Fruit fly (Drosophila melanogaster) whole organism, embryonic: ENCODE data around the gene CG13454.

Source experiments
- Bdp1 ChIP-seq: fragments of 200-800 bp; sonication (Bioruptor generic); optimal IDR thresholded peaks from 3 replicates; lab custom pipeline; 2016; ENCODE audit warnings: missing biosample characterization, missing genetic modification characterization
- CG10431 ChIP-seq: fragments of 200-800 bp; sonication (Bioruptor generic); optimal IDR thresholded peaks from 3 replicates; lab custom pipeline; 2018; ENCODE audit warnings: missing biosample characterization, mild to moderate bottlenecking, missing genetic modification characterization
- CG11085 ChIP-seq: fragments of 200-800 bp; sonication (Bioruptor generic); IDR thresholded peaks from 2 replicates; pipeline ENCODE4 v1.3.6; 2022; ENCODE audit warnings: missing biosample characterization, missing genetic modification characterization
- CG13123 ChIP-seq: fragments of 200-800 bp; sonication (Bioruptor generic); optimal IDR thresholded peaks from 2 replicates; lab custom pipeline; 2016; ENCODE audit warnings: missing biosample characterization, missing genetic modification characterization
- CG13296 ChIP-seq: fragments of 200-800 bp; sonication (Bioruptor generic); optimal IDR thresholded peaks from 3 replicates; lab custom pipeline; 2018; ENCODE audit warnings: missing biosample characterization, mild to moderate bottlenecking, missing genetic modification characterization
- CG13894 ChIP-seq: fragments of 200-800 bp; sonication (Bioruptor generic); optimal IDR thresholded peaks from 3 replicates; lab custom pipeline; 2018; ENCODE audit warnings: missing biosample characterization, mild to moderate bottlenecking, missing genetic modification characterization, moderate library complexity
- CG14441 ChIP-seq: fragments of 200-800 bp; sonication (Bioruptor generic); IDR thresholded peaks from 2 replicates; pipeline ENCODE4 v1.3.6; 2022; ENCODE audit warnings: missing biosample characterization, missing genetic modification characterization
- CG1603 ChIP-seq: fragments of 200-800 bp; sonication (Bioruptor generic); optimal IDR thresholded peaks from 2 replicates; lab custom pipeline; 2019; ENCODE audit warnings: missing biosample characterization, mild to moderate bottlenecking, missing genetic modification characterization, moderate library complexity
- CG1647 ChIP-seq: fragments of 200-800 bp; sonication (Bioruptor generic); optimal IDR thresholded peaks from 3 replicates; lab custom pipeline; 2016; ENCODE audit warnings: missing biosample characterization, missing genetic modification characterization
- CG17829 ChIP-seq: fragments of 200-800 bp; optimal IDR thresholded peaks from 2 replicates; lab custom pipeline; 2019; ENCODE audit warnings: missing biosample characterization, mild to moderate bottlenecking, missing genetic modification characterization, moderate library complexity
- CG2199 ChIP-seq: fragments of 200-800 bp; sonication (Bioruptor generic); IDR thresholded peaks from 3 replicates; pipeline ENCODE4 v1.3.6; 2022; ENCODE audit warnings: missing biosample characterization, missing genetic modification characterization
- CG2678 ChIP-seq: fragments of 200-800 bp; sonication (Bioruptor generic); optimal IDR thresholded peaks from 3 replicates; lab custom pipeline; 2019; ENCODE audit warnings: missing biosample characterization, mild to moderate bottlenecking, missing genetic modification characterization, moderate library complexity
- CG30403 ChIP-seq: fragments of 200-800 bp; sonication (Bioruptor generic); optimal IDR thresholded peaks from 3 replicates; lab custom pipeline; 2016; ENCODE audit warnings: missing biosample characterization, missing genetic modification characterization
- CG31224 ChIP-seq: fragments of 200-800 bp; sonication (Bioruptor generic); IDR thresholded peaks from 2 replicates; pipeline ENCODE4 v1.3.6; 2022; ENCODE audit warnings: missing biosample characterization, missing genetic modification characterization
- CG34422 ChIP-seq: fragments of 200-800 bp; sonication (Bioruptor generic); IDR thresholded peaks from 3 replicates; pipeline ENCODE4 v1.3.6; 2022; ENCODE audit warnings: missing biosample characterization, missing genetic modification characterization
- CG4404 ChIP-seq: fragments of 200-800 bp; sonication (Bioruptor generic); IDR thresholded peaks from 2 replicates; pipeline ENCODE4 v1.3.6; 2022; ENCODE audit warnings: missing biosample characterization, missing genetic modification characterization
- CG6254 ChIP-seq: fragments of 200-800 bp; sonication (Bioruptor generic); optimal IDR thresholded peaks from 3 replicates; lab custom pipeline; 2017; ENCODE audit warnings: mild to moderate bottlenecking, missing biosample characterization, missing genetic modification reagents, missing genetic modification characterization
- CG8359 ChIP-seq: fragments of 200-800 bp; sonication (Bioruptor generic); optimal IDR thresholded peaks from 2 replicates; lab custom pipeline; 2017; ENCODE audit warnings: missing biosample characterization, mild to moderate bottlenecking, missing genetic modification characterization, borderline replicate concordance
- CTCF ChIP-seq: fragments of 200-800 bp; sonication (Bioruptor generic); optimal IDR thresholded peaks from 2 replicates; lab custom pipeline; 2017; ENCODE audit warnings: missing biosample characterization, mild to moderate bottlenecking, missing genetic modification characterization, moderate library complexity
- Dek ChIP-seq: fragments of 200-800 bp; sonication (Bioruptor generic); optimal IDR thresholded peaks from 3 replicates; lab custom pipeline; 2019; ENCODE audit warnings: missing biosample characterization, mild to moderate bottlenecking, missing genetic modification characterization, moderate library complexity
- Dfd ChIP-seq, 2 experiments: fragments of >200 bp; optimal IDR thresholded peaks; 2 replicates each; lab custom pipeline; 2017; ENCODE audit warnings: missing biosample characterization in 2 of 2, missing genetic modification characterization in 2 of 2
- Gug ChIP-seq: fragments of 200-800 bp; sonication (Bioruptor generic); IDR thresholded peaks from 4 replicates; pipeline ENCODE4 v1.3.6; 2022; ENCODE audit warnings: missing biosample characterization, missing genetic modification characterization
- HHEX ChIP-seq: fragments of 200-800 bp; sonication (Bioruptor generic); optimal IDR thresholded peaks from 3 replicates; lab custom pipeline; 2017; ENCODE audit warnings: missing biosample characterization, mild to moderate bottlenecking, missing genetic modification characterization, missing genetic modification reagents
- HLH3B ChIP-seq: fragments of 200-800 bp; sonication (Bioruptor generic); IDR thresholded peaks from 2 replicates; pipeline ENCODE4 v1.3.6; 2022; ENCODE audit warnings: missing biosample characterization, missing genetic modification characterization
- Hsf ChIP-seq: fragments of 200-800 bp; sonication (Bioruptor generic); optimal IDR thresholded peaks from 3 replicates; lab custom pipeline; 2016; ENCODE audit warnings: missing biosample characterization, missing genetic modification characterization
- Meics ChIP-seq: fragments of 200-800 bp; sonication (Bioruptor generic); optimal IDR thresholded peaks from 2 replicates; lab custom pipeline; 2017; ENCODE audit warnings: missing biosample characterization, mild to moderate bottlenecking, missing genetic modification characterization
- Mes4 ChIP-seq: fragments of 200-800 bp; sonication (Bioruptor generic); optimal IDR thresholded peaks from 2 replicates; lab custom pipeline; 2016; ENCODE audit warnings: missing biosample characterization, missing genetic modification characterization
- NC2α ChIP-seq: fragments of 200-800 bp; sonication (Bioruptor generic); optimal IDR thresholded peaks from 2 replicates; lab custom pipeline; 2016; ENCODE audit warnings: missing biosample characterization, missing genetic modification characterization
- Oaz ChIP-seq: fragments of 200-800 bp; sonication (Bioruptor generic); IDR thresholded peaks from 2 replicates; pipeline ENCODE4 v1.3.6; 2022; ENCODE audit warnings: missing biosample characterization, missing genetic modification characterization
- Opbp ChIP-seq: fragments of 200-800 bp; sonication (Bioruptor generic); IDR thresholded peaks from 3 replicates; pipeline ENCODE4 v1.3.6; 2022; ENCODE audit warnings: missing biosample characterization, missing genetic modification characterization; ENCODE audit not compliant: partially characterized antibody
- Ptx1 ChIP-seq: fragments of 200-800 bp; sonication (Bioruptor generic); IDR thresholded peaks from 2 replicates; pipeline ENCODE4 v1.3.6; 2022; ENCODE audit warnings: missing biosample characterization, missing genetic modification characterization
- Scr ChIP-seq: fragments of 200-800 bp; sonication (Bioruptor generic); IDR thresholded peaks from 2 replicates; pipeline ENCODE4 v1.3.6; 2022; ENCODE audit warnings: missing biosample characterization, missing genetic modification characterization; ENCODE audit not compliant: partially characterized antibody
- Sry-β ChIP-seq: fragments of 200-800 bp; sonication (Bioruptor generic); optimal IDR thresholded peaks from 2 replicates; lab custom pipeline; 2018; ENCODE audit warnings: missing biosample characterization, mild to moderate bottlenecking, missing genetic modification characterization, moderate library complexity
- ase ChIP-seq: fragments of 200-800 bp; sonication (Bioruptor generic); IDR thresholded peaks from 3 replicates; pipeline ENCODE4 v1.3.6; 2022; ENCODE audit warnings: missing biosample characterization, missing genetic modification characterization
- cad ChIP-seq: fragments of >200 bp; optimal IDR thresholded peaks from 2 replicates; lab custom pipeline; 2017; ENCODE audit warnings: missing biosample characterization, missing genetic modification characterization
- corto ChIP-seq: fragments of 200-800 bp; sonication (Bioruptor generic); optimal IDR thresholded peaks from 2 replicates; lab custom pipeline; 2016; ENCODE audit warnings: missing biosample characterization, mild to moderate bottlenecking, missing genetic modification characterization, moderate library complexity
- esg ChIP-seq: fragments of 200-800 bp; sonication (Bioruptor generic); conservative IDR thresholded peaks from 2 replicates; pipeline ENCODE4 v1.3.6; 2022; ENCODE audit warnings: missing biosample characterization, missing genetic modification characterization
- grn ChIP-seq: fragments of 200-800 bp; sonication (Bioruptor generic); optimal IDR thresholded peaks from 3 replicates; lab custom pipeline; 2017; ENCODE audit warnings: missing biosample characterization, missing genetic modification characterization
- gsb ChIP-seq: fragments of 200-800 bp; sonication (Bioruptor generic); IDR thresholded peaks from 2 replicates; pipeline ENCODE4 v1.3.6; 2022; ENCODE audit warnings: missing biosample characterization, missing genetic modification characterization
- knrl ChIP-seq: fragments of 200-800 bp; sonication (Bioruptor generic); IDR thresholded peaks from 3 replicates; pipeline ENCODE4 v1.3.6; 2022; ENCODE audit warnings: missing biosample characterization, missing genetic modification characterization; ENCODE audit not compliant: partially characterized antibody
- pho ChIP-seq: fragments of 200-800 bp; sonication (Bioruptor generic); optimal IDR thresholded peaks from 2 replicates; lab custom pipeline; 2016; ENCODE audit warnings: missing biosample characterization, missing genetic modification characterization
- pita ChIP-seq: fragments of 200-800 bp; sonication (Bioruptor generic); optimal IDR thresholded peaks from 2 replicates; lab custom pipeline; 2017; ENCODE audit warnings: missing biosample characterization, mild to moderate bottlenecking, missing genetic modification characterization
- pnt ChIP-seq: fragments of 200-800 bp; sonication (Bioruptor generic); optimal IDR thresholded peaks from 3 replicates; lab custom pipeline; 2016; ENCODE audit warnings: missing biosample characterization, missing genetic modification characterization
- pum ChIP-seq: fragments of 200-800 bp; sonication (Bioruptor generic); optimal IDR thresholded peaks from 2 replicates; lab custom pipeline; 2016; ENCODE audit warnings: missing biosample characterization, missing genetic modification characterization
- ro ChIP-seq: fragments of 200-800 bp; sonication (Bioruptor generic); IDR thresholded peaks from 2 replicates; pipeline ENCODE4 v1.3.6; 2022; ENCODE audit warnings: missing biosample characterization, missing genetic modification characterization
- salm ChIP-seq: fragments of 200-800 bp; sonication (Bioruptor generic); optimal IDR thresholded peaks from 2 replicates; lab custom pipeline; 2018; ENCODE audit warnings: missing biosample characterization, mild to moderate bottlenecking, missing genetic modification characterization
- sc ChIP-seq, 3 experiments: fragments of >200 bp in 2 of 3; fragments of 200-800 bp in 1 of 3; sonication (Bioruptor generic) in 1 of 3; optimal IDR thresholded peaks; 2 replicates in 2 of 3; 3 replicates in 1 of 3; lab custom pipeline; 2017; ENCODE audit warnings: mild to moderate bottlenecking in 1 of 3, missing biosample characterization in 1 of 3, missing genetic modification characterization in 1 of 3, missing genetic modification reagents in 1 of 3
- slou ChIP-seq: fragments of 200-800 bp; sonication (Bioruptor generic); optimal IDR thresholded peaks from 3 replicates; lab custom pipeline; 2016; ENCODE audit warnings: missing biosample characterization, missing genetic modification characterization
- sna ChIP-seq: fragments of 200-800 bp; sonication (Bioruptor generic); IDR thresholded peaks from 2 replicates; pipeline ENCODE4 v1.3.6; 2022; ENCODE audit warnings: missing biosample characterization, missing genetic modification characterization; ENCODE audit not compliant: partially characterized antibody
- wek ChIP-seq: fragments of 200-800 bp; sonication (Bioruptor generic); optimal IDR thresholded peaks from 3 replicates; lab custom pipeline; 2018; ENCODE audit warnings: missing biosample characterization, mild to moderate bottlenecking, missing genetic modification characterization, moderate library complexity

CG13454 gene

DNA sequence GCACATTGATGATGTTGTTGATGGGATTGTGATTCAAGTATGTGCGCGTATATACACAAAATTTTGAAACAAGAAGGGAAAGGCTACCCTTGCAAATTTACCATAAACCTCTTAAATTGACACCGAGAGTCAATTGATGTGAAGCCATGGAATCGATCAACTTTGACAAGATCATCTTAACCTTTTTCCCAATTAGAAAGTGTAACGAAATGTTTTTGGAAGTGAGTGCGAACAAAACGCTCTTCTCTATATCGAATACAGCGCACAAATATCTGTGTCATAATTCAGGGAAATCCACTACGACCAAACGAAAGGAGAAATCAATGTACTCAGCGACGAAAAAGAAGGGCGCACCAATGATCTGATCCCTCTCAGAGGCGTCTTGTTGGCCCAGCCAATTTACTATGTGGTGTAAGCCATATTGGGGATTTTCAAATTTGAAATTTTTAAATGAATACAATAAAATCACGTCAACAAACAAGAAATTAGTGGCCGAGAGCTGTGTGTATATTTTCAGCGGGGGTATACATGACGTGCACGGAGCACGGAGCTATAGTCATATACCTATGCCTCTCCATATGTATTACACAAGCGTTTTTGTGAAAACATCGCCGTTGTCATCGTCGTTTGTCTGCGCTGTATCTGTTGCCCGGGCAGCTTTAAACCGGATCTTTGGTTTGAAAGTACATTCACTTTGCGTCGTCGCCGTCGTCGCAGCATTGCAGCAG, 16.7 kb upstream of the CG13454 start (continued):
- TF ChIP-seq Gug (GFP tag; lab: Robert Waterston, UW) (0 out of 4 replicates have a peak, but pooled peaks have one; percentile 25), HHEX (GFP tag; lab: Kevin White, UChicago) (peak; percentile 40), CG11085 (GFP tag; lab: Robert Waterston, UW) (no peak), esg (GFP tag; lab: Robert Waterston, UW) (peak; percentile 18; the same call in 1 of the 2 replicates), Dek (tag; lab: Kevin White, UChicago) (no peak), Dfd (GFP tag; optimal IDR thresholded peaks at IDR 0.05; lab: Kevin White, UChicago) (no peak), pho (no peak), slou (GFP tag; lab: Kevin White, UChicago) (no peak), CG13296 (no peak), CG13894 (tag; lab: Kevin White, UChicago) (no peak), Sry-β (GFP tag; lab: Kevin White, UChicago) (no peak), CG31224 (GFP tag; lab: Robert Waterston, UW) (no peak), salm (no peak), Scr (no peak), CG1603 (tag; lab: Kevin White, UChicago) (peak; percentile 36), NC2α (GFP tag; lab: Kevin White, UChicago) (no peak), CG2199 (GFP tag; lab: Robert Waterston, UW) (0 out of 3 replicates have a peak, but pooled peaks have one; percentile 26), HLH3B (GFP tag; lab: Robert Waterston, UW) (peak; percentile 57), ro (GFP tag; lab: Robert Waterston, UW) (no peak), CG6254 (no peak), gsb (GFP tag; lab: Robert Waterston, UW) (no peak), corto (peak; percentile 3), grn (peak; percentile 62), wek (GFP tag; lab: Kevin White, UChicago) (no peak), knrl (GFP tag; lab: Robert Waterston, UW) (no peak), CG14441 (GFP tag; lab: Robert Waterston, UW) (peak; percentile 49; the same call in 1 of the 2 replicates), Hsf (GFP tag; lab: Kevin White, UChicago) (no peak), CG2678 (tag; lab: Kevin White, UChicago) (peak; percentile 44), sc (optimal IDR thresholded peaks at IDR 0.05; lab: Kevin White, UChicago) (no peak), sc (GFP tag; optimal IDR thresholded peaks at IDR 0.05; lab: Kevin White, UChicago) (no peak), Bdp1 (no peak), CG10431 (peak; percentile 74), Ptx1 (peak; percentile 36; the same call in 1 of the 2 replicates), cad (GFP tag; lab: Kevin White, UChicago) (no peak), CG8359 (GFP tag; lab: Kevin White, UChicago) (no peak), CTCF (GFP tag; lab: Kevin White, UChicago) (no peak), Meics (GFP tag; lab: Kevin White, UChicago) (no peak), pnt (peak; percentile 12), pita (GFP tag; lab: Kevin White, UChicago) (no peak), CG17829 (peak; percentile 42), pum (peak; percentile 19), CG13123 (GFP tag; lab: Kevin White, UChicago) (peak; percentile 14), sna (no peak), Mes4 (GFP tag; lab: Kevin White, UChicago) (no peak), CG30403 (GFP tag; lab: Kevin White, UChicago) (peak; percentile 45), Opbp (GFP tag; lab: Robert Waterston, UW) (no peak), ase (no peak), CG4404 (GFP tag; lab: Robert Waterston, UW) (no peak), Oaz (GFP tag; lab: Robert Waterston, UW) (no peak), CG34422 (GFP tag; lab: Robert Waterston, UW) (0 out of 3 replicates have a peak, but pooled peaks have one; percentile 24), CG1647 (GFP tag; lab: Kevin White, UChicago) (peak; percentile 22)
